Worm (Caenorhabditis elegans): ENCODE results near the gene rer-1.

- TF ChIP-seq ceh-45 (GFP tag; IDR thresholded peaks at IDR 0.05): no peak
- TF ChIP-seq rnt-1 (tag; optimal IDR thresholded peaks at IDR 0.05): no peak
- no peak for TF ChIP-seq pha-4 (tag; optimal IDR thresholded peaks at IDR 0.05)
- no peak for TF ChIP-seq sox-4 (tag; optimal IDR thresholded peaks at IDR 0.05)
These were observed 48.4 kb downstream of the rer-1 start, which contains the start of gene snb-6 for ce11 chrII:8859596-8859995.

All from whole organism, late embryonic.